Worm (Caenorhabditis elegans) whole organism, L2 larva: ENCODE data around the gene K12H4.2.

Source experiments
- C34F6.9 ChIP-seq: fragments of 150-350 bp; optimal IDR thresholded peaks from 2 replicates; lab custom pipeline; 2014; ENCODE audit warnings: missing biosample characterization, missing genetic modification characterization
- F13H6.1 ChIP-seq: sonication (generic microtip); optimal IDR thresholded peaks from 2 replicates; lab custom pipeline; 2016; ENCODE audit warnings: missing genetic modification characterization, missing compliant biosample characterization
- Y55F3AM.14 ChIP-seq: fragments of 200-800 bp; sonication (Bioruptor generic); optimal IDR thresholded peaks from 2 replicates; lab custom pipeline; 2018; ENCODE audit warnings: mild to moderate bottlenecking, missing genetic modification characterization, missing compliant biosample characterization
- ZK546.5 ChIP-seq: sonication (generic microtip); optimal IDR thresholded peaks from 2 replicates; lab custom pipeline; 2017; ENCODE audit warnings: missing biosample characterization, missing genetic modification characterization
- alr-1 ChIP-seq: fragments of 150-350 bp; optimal IDR thresholded peaks from 2 replicates; lab custom pipeline; 2014; ENCODE audit warnings: missing biosample characterization, missing genetic modification characterization
- aly-2 ChIP-seq: fragments of 150-350 bp; optimal IDR thresholded peaks from 2 replicates; lab custom pipeline; 2014; ENCODE audit warnings: missing biosample characterization, missing genetic modification characterization
- blmp-1 ChIP-seq: sonication (generic microtip); optimal IDR thresholded peaks from 2 replicates; lab custom pipeline; 2017; ENCODE audit warnings: missing genetic modification characterization, mild to moderate bottlenecking, missing compliant biosample characterization, antibody characterized with exemption, moderate library complexity; ENCODE audit not compliant: insufficient read depth
- ceh-16 ChIP-seq: fragments of 150-350 bp; optimal IDR thresholded peaks from 2 replicates; lab custom pipeline; 2014; ENCODE audit warnings: missing biosample characterization, missing genetic modification characterization
- ceh-82 ChIP-seq: fragments of 150-350 bp; optimal IDR thresholded peaks from 2 replicates; lab custom pipeline; 2014; ENCODE audit warnings: missing biosample characterization, missing genetic modification characterization
- crh-2 ChIP-seq: sonication (generic microtip); optimal IDR thresholded peaks from 2 replicates; lab custom pipeline; 2017; ENCODE audit warnings: missing biosample characterization, missing genetic modification characterization
- elt-1 ChIP-seq: fragments of 150-350 bp; optimal IDR thresholded peaks from 2 replicates; lab custom pipeline; 2014; ENCODE audit warnings: missing biosample characterization, missing genetic modification characterization
- elt-3 ChIP-seq: sonication (generic microtip); optimal IDR thresholded peaks from 2 replicates; lab custom pipeline; 2017; ENCODE audit warnings: missing biosample characterization, missing genetic modification characterization
- fos-1 ChIP-seq: fragments of 150-350 bp; optimal IDR thresholded peaks from 2 replicates; lab custom pipeline; 2014; ENCODE audit warnings: missing biosample characterization, missing genetic modification characterization
- gmeb-1 ChIP-seq: fragments of 150-350 bp; optimal IDR thresholded peaks from 2 replicates; lab custom pipeline; 2014; ENCODE audit warnings: missing biosample characterization, missing genetic modification characterization
- lin-11 ChIP-seq: fragments of 150-350 bp; sonication (generic microtip); optimal IDR thresholded peaks from 2 replicates; lab custom pipeline; 2014; ENCODE audit warnings: missing biosample characterization, missing genetic modification characterization, inconsistent platforms, mixed read lengths
- lin-13 ChIP-seq: fragments of 150-350 bp; optimal IDR thresholded peaks from 2 replicates; lab custom pipeline; 2014; ENCODE audit warnings: missing biosample characterization, missing genetic modification reagents, missing genetic modification characterization
- lsy-2 ChIP-seq, 2 experiments: fragments of 150-350 bp in 1 of 2; sonication (generic microtip) in 1 of 2; optimal IDR thresholded peaks; 2 replicates each; lab custom pipeline; 2014 to 2017; ENCODE audit warnings: missing biosample characterization in 2 of 2, missing genetic modification characterization in 2 of 2
- mab-5 ChIP-seq: fragments of 150-350 bp; optimal IDR thresholded peaks from 2 replicates; lab custom pipeline; 2014; ENCODE audit warnings: missing biosample characterization, missing genetic modification characterization
- mbf-1 ChIP-seq: sonication (generic microtip); optimal IDR thresholded peaks from 2 replicates; lab custom pipeline; 2017; ENCODE audit warnings: missing biosample characterization, missing genetic modification characterization
- mdl-1 ChIP-seq, 2 experiments: fragments of 150-350 bp in 1 of 2; sonication (generic microtip) in 1 of 2; optimal IDR thresholded peaks; 2 replicates each; lab custom pipeline; 2017; ENCODE audit warnings: missing biosample characterization in 2 of 2, missing genetic modification characterization in 2 of 2
- nhr-10 ChIP-seq: sonication (generic microtip); optimal IDR thresholded peaks from 2 replicates; lab custom pipeline; 2017; ENCODE audit warnings: missing biosample characterization, missing genetic modification characterization
- nhr-12 ChIP-seq: fragments of 150-350 bp; optimal IDR thresholded peaks from 2 replicates; lab custom pipeline; 2014; ENCODE audit warnings: missing biosample characterization, missing genetic modification characterization
- nhr-129 ChIP-seq: fragments of 150-350 bp; optimal IDR thresholded peaks from 2 replicates; lab custom pipeline; 2014; ENCODE audit warnings: missing biosample characterization, missing genetic modification characterization
- nhr-21 ChIP-seq: fragments of 150-350 bp; optimal IDR thresholded peaks from 2 replicates; lab custom pipeline; 2014; ENCODE audit warnings: missing biosample characterization, missing genetic modification characterization
- nhr-23 ChIP-seq: fragments of 150-350 bp; optimal IDR thresholded peaks from 2 replicates; lab custom pipeline; 2014; ENCODE audit warnings: missing biosample characterization, missing genetic modification reagents, missing genetic modification characterization
- nhr-25 ChIP-seq: fragments of 150-350 bp; sonication (generic microtip); optimal IDR thresholded peaks from 3 replicates; lab custom pipeline; 2014; ENCODE audit warnings: missing biosample characterization, missing genetic modification characterization
- peb-1 ChIP-seq: fragments of 150-350 bp; optimal IDR thresholded peaks from 2 replicates; lab custom pipeline; 2014; ENCODE audit warnings: missing biosample characterization, missing genetic modification characterization
- sem-4 ChIP-seq: fragments of 150-350 bp; optimal IDR thresholded peaks from 2 replicates; lab custom pipeline; 2014; ENCODE audit warnings: missing biosample characterization, missing genetic modification reagents, missing genetic modification characterization
- skn-1 ChIP-seq: sonication (generic microtip); optimal IDR thresholded peaks from 2 replicates; lab custom pipeline; 2017; ENCODE audit warnings: missing biosample characterization, missing genetic modification characterization
- sma-3 ChIP-seq: sonication (generic microtip); optimal IDR thresholded peaks from 2 replicates; lab custom pipeline; 2016; ENCODE audit warnings: missing genetic modification reagents, missing genetic modification characterization, missing compliant biosample characterization
- sma-9 ChIP-seq, 2 experiments: fragments of 150-350 bp in 1 of 2; sonication (generic microtip) in 1 of 2; optimal IDR thresholded peaks; 2 replicates each; lab custom pipeline; 2014 to 2016; ENCODE audit warnings: missing genetic modification characterization in 2 of 2, mild to moderate bottlenecking in 1 of 2, missing biosample characterization in 1 of 2, missing compliant biosample characterization in 1 of 2, missing genetic modification reagents in 1 of 2, moderate library complexity in 1 of 2
- snpc-4 ChIP-seq: fragments of 150-350 bp; optimal IDR thresholded peaks from 2 replicates; lab custom pipeline; 2014; ENCODE audit warnings: missing biosample characterization, missing genetic modification characterization
- unc-39 ChIP-seq: fragments of 150-350 bp; optimal IDR thresholded peaks from 2 replicates; lab custom pipeline; 2014; ENCODE audit warnings: missing biosample characterization, missing genetic modification characterization
- unc-55 ChIP-seq: fragments of 150-350 bp; sonication (generic microtip); optimal IDR thresholded peaks from 3 replicates; lab custom pipeline; 2014; ENCODE audit warnings: missing biosample characterization, missing genetic modification reagents, missing genetic modification characterization
- ztf-11 ChIP-seq: sonication (generic microtip); optimal IDR thresholded peaks from 2 replicates; lab custom pipeline; 2017; ENCODE audit warnings: missing biosample characterization, missing genetic modification characterization
- ztf-4 ChIP-seq: fragments of 150-350 bp; optimal IDR thresholded peaks from 2 replicates; lab custom pipeline; 2014; ENCODE audit warnings: missing biosample characterization, missing genetic modification characterization

K12H4.2 gene

ce11 chrIII:8020823-8021332, 26.6 kb upstream of the K12H4.2 start, which contains the start of gene lin-36 (continued):
- peak; percentile 51 for TF ChIP-seq sem-4
- peak; percentile 83 for TF ChIP-seq crh-2 (tag; lab: Kevin White, UChicago)
- no peak for TF ChIP-seq snpc-4 (tag; lab: Kevin White, UChicago)
- no peak for TF ChIP-seq Y55F3AM.14 (GFP tag; lab: Kevin White, UChicago)
- TF ChIP-seq nhr-12: no peak
- peak; percentile 61 for TF ChIP-seq F13H6.1 (tag; lab: Kevin White, UChicago)
- peak; percentile 73 for TF ChIP-seq sma-3
- TF ChIP-seq nhr-129: peak; percentile 82
- no peak for TF ChIP-seq unc-39
- peak; percentile 44 for TF ChIP-seq skn-1
- peak; percentile 63 for TF ChIP-seq mab-5 (tag; lab: Kevin White, UChicago)
- TF ChIP-seq lin-13 (GFP tag; lab: Kevin White, UChicago): peak; percentile 85
- TF ChIP-seq alr-1 (tag; lab: Kevin White, UChicago): no peak
- no peak for TF ChIP-seq ztf-4 (tag; lab: Kevin White, UChicago)
- no peak for TF ChIP-seq ZK546.5 (tag; lab: Kevin White, UChicago)
- peak; percentile 58 for TF ChIP-seq ceh-16 (tag; lab: Kevin White, UChicago)
- TF ChIP-seq unc-55 (GFP tag; lab: Kevin White, UChicago): peak; percentile 89
- TF ChIP-seq C34F6.9 (tag; lab: Kevin White, UChicago): peak; percentile 95
- TF ChIP-seq, all 48 proteins: peak for 20

- TF ChIP-seq nhr-23 (tag; lab: Kevin White, UChicago) (no peak), ztf-4 (tag; lab: Kevin White, UChicago) (no peak), nhr-21 (tag; lab: Kevin White, UChicago) (no peak), nhr-129 (no peak), nhr-12 (no peak), mdl-1 (tag; optimal IDR thresholded peaks at IDR 0.05; lab: Kevin White, UChicago) (no peak), lin-13 (GFP tag; lab: Kevin White, UChicago) (no peak), crh-2 (tag; lab: Kevin White, UChicago) (no peak), skn-1 (no peak), mab-5 (tag; lab: Kevin White, UChicago) (no peak), ztf-11 (tag; lab: Kevin White, UChicago) (no peak)
Observed at ce11 chrIII:8022077-8022476, 25.4 kb upstream of the K12H4.2 start, which contains the start of gene F44B9.2. TSS of gene F44B9.2 (plus strand) at chrIII:8022463.

- TF ChIP-seq peb-1 (tag; lab: Kevin White, UChicago) (no peak), lin-11 (tag; lab: Kevin White, UChicago) (no peak), nhr-23 (tag; lab: Kevin White, UChicago) (no peak)
- TF ChIP-seq, all 48 proteins: peak for 0
Observed at ce11 chrIII:8027942-8028341, 19.6 kb upstream of the K12H4.2 start, which contains the start of gene mdt-30. TSS of gene mdt-30 (minus strand) at chrIII:8028042.

ce11 chrIII:8029487-8029886, 18.0 kb upstream of the K12H4.2 start, which contains the start of gene F44B9.8:
TSS of gene F44B9.8 (minus strand) at chrIII:8029649.
- TF ChIP-seq fos-1 (peak; percentile 38), nhr-25 (tag; lab: Kevin White, UChicago) (peak; percentile 75), unc-55 (GFP tag; lab: Kevin White, UChicago) (peak; percentile 72), ztf-11 (tag; lab: Kevin White, UChicago) (no peak), mbf-1 (tag; lab: Kevin White, UChicago) (no peak), C34F6.9 (tag; lab: Kevin White, UChicago) (peak; percentile 41), lin-13 (GFP tag; lab: Kevin White, UChicago) (peak; percentile 63), sma-3 (peak; percentile 57), crh-2 (tag; lab: Kevin White, UChicago) (peak; percentile 81), F13H6.1 (tag; lab: Kevin White, UChicago) (peak; percentile 69), sem-4 (peak; percentile 40), ceh-82 (tag; lab: Kevin White, UChicago) (no peak), sma-9 (GFP tag; optimal IDR thresholded peaks at IDR 0.05; lab: Kevin White, UChicago) (peak; percentile 50), sma-9 (tag; optimal IDR thresholded peaks at IDR 0.05; lab: Kevin White, UChicago) (no peak), skn-1 (no peak), blmp-1 (peak; percentile 23), elt-1 (tag; lab: Kevin White, UChicago) (no peak), nhr-129 (no peak), elt-3 (tag; lab: Kevin White, UChicago) (no peak), gmeb-1 (tag; lab: Kevin White, UChicago) (peak; percentile 71), nhr-10 (tag; lab: Kevin White, UChicago) (no peak), ceh-16 (tag; lab: Kevin White, UChicago) (no peak), lin-11 (tag; lab: Kevin White, UChicago) (no peak), aly-2 (tag; lab: Kevin White, UChicago) (no peak), lsy-2 (tag; optimal IDR thresholded peaks at IDR 0.05; lab: Kevin White, UChicago) (peak; percentile 15 to 83)
